Fruit fly (Drosophila melanogaster): ENCODE measurements around the gene Dredd.

dm6 chrX:656380-656925, 21.1 kb upstream of the Dredd start:
- no peak for TF ChIP-seq CG7101 (tag; optimal IDR thresholded peaks at IDR 0.05)
- no peak for TF ChIP-seq Mnt (GFP tag; optimal IDR thresholded peaks at IDR 0.05)
- peak; percentile 82 for TF ChIP-seq pad (GFP tag; optimal IDR thresholded peaks at IDR 0.05)
- TF ChIP-seq bab1 (GFP tag; optimal IDR thresholded peaks at IDR 0.05): peak; percentile 51
- no peak for TF ChIP-seq Crg-1 (GFP tag; optimal IDR thresholded peaks at IDR 0.05)
- no peak for TF ChIP-seq Clk (GFP tag; optimal IDR thresholded peaks at IDR 0.05)
- no peak for TF ChIP-seq toe (GFP tag; optimal IDR thresholded peaks at IDR 0.05)
- no peak for TF ChIP-seq kay (GFP tag; ENCODE audit: borderline replicate concordance)
- no peak for TF ChIP-seq tj (GFP tag; optimal IDR thresholded peaks at IDR 0.05)
- TF ChIP-seq CG33017 (tag; optimal IDR thresholded peaks at IDR 0.05): no peak
- TF ChIP-seq cnc (optimal IDR thresholded peaks at IDR 0.05): no peak
- peak; percentile 22 for TF ChIP-seq ovo (GFP tag; optimal IDR thresholded peaks at IDR 0.05)

All from whole organism, adult.